Worm (Caenorhabditis elegans) whole organism, L1 larva: ENCODE results near the gene T09A12.1.
A peak's percentile ranks its signal among the peaks of the same experiment; 100 is the strongest.

ENCODE experiments used
- C04F5.9 ChIP-seq: sonication (generic microtip); optimal IDR thresholded peaks from 2 replicates; lab custom pipeline; 2016; ENCODE audit warnings: missing genetic modification characterization, missing compliant biosample characterization
- C16A3.4 ChIP-seq: fragments of 150-350 bp; optimal IDR thresholded peaks from 2 replicates; lab custom pipeline; 2014; ENCODE audit warnings: missing biosample characterization, missing genetic modification characterization
- F16B12.6 ChIP-seq: fragments of 150-350 bp; optimal IDR thresholded peaks from 2 replicates; lab custom pipeline; 2014; ENCODE audit warnings: missing biosample characterization, missing genetic modification characterization
- Y116A8C.19 ChIP-seq: sonication (generic microtip); optimal IDR thresholded peaks from 2 replicates; lab custom pipeline; 2016; ENCODE audit warnings: missing compliant biosample characterization, missing genetic modification characterization, borderline replicate concordance
- alr-1 ChIP-seq: fragments of 200-800 bp; sonication (Bioruptor generic); optimal IDR thresholded peaks from 2 replicates; lab custom pipeline; 2018; ENCODE audit warnings: borderline replicate concordance, mild to moderate bottlenecking, missing genetic modification characterization, missing compliant biosample characterization
- aly-2 ChIP-seq: fragments of 150-350 bp; optimal IDR thresholded peaks from 2 replicates; lab custom pipeline; 2014; ENCODE audit warnings: missing biosample characterization, missing genetic modification characterization
- blmp-1 ChIP-seq: fragments of 150-350 bp; optimal IDR thresholded peaks from 2 replicates; lab custom pipeline; 2014; ENCODE audit warnings: missing biosample characterization, missing genetic modification characterization
- ceh-63 ChIP-seq: fragments of 200-800 bp; sonication (Bioruptor generic); optimal IDR thresholded peaks from 2 replicates; lab custom pipeline; 2018; ENCODE audit warnings: mild to moderate bottlenecking, missing genetic modification characterization, missing compliant biosample characterization
- ceh-88 ChIP-seq: fragments of 200-800 bp; sonication (Bioruptor generic); IDR thresholded peaks from 2 replicates; pipeline ENCODE4 v1.3.6; 2022; ENCODE audit warnings: missing genetic modification characterization, missing compliant biosample characterization
- ceh-90 ChIP-seq: sonication (generic microtip); optimal IDR thresholded peaks from 2 replicates; lab custom pipeline; 2016; ENCODE audit warnings: missing genetic modification characterization, missing compliant biosample characterization
- dsc-1 ChIP-seq: sonication (generic microtip); optimal IDR thresholded peaks from 2 replicates; lab custom pipeline; 2016; ENCODE audit warnings: mild to moderate bottlenecking, missing genetic modification characterization, missing compliant biosample characterization
- efl-1 ChIP-seq, 4 experiments: fragments of 150-350 bp; optimal IDR thresholded peaks in 3 of 4; peaks in 1 of 4; 1 replicate in 1 of 4; 2 replicates in 3 of 4; lab custom pipeline; 2014; ENCODE audit warnings: missing biosample characterization in 2 of 4, missing genetic modification characterization in 2 of 4, missing genetic modification reagents in 2 of 4
- egl-13 ChIP-seq: sonication (generic microtip); optimal IDR thresholded peaks from 2 replicates; lab custom pipeline; 2016; ENCODE audit warnings: missing genotype, missing genetic modification reagents, missing genetic modification characterization, missing compliant biosample characterization
- egl-27 ChIP-seq, 2 experiments: fragments of 150-350 bp in 1 of 2; sonication (generic microtip); optimal IDR thresholded peaks; 3 replicates each; lab custom pipeline; 2017 to 2018; ENCODE audit warnings: missing biosample characterization in 2 of 2, missing genetic modification characterization in 2 of 2, missing genetic modification reagents in 2 of 2
- elt-2 ChIP-seq: sonication (generic microtip); optimal IDR thresholded peaks from 2 replicates; lab custom pipeline; 2016; ENCODE audit warnings: missing genetic modification characterization, mild to moderate bottlenecking, inconsistent platforms, missing compliant biosample characterization, missing genetic modification reagents
- elt-3 ChIP-seq, 6 experiments: fragments of 150-350 bp in 1 of 6; sonication (generic microtip); optimal IDR thresholded peaks; 2 replicates each; lab custom pipeline; 2017 to 2018; ENCODE audit warnings: missing biosample characterization in 6 of 6, missing genetic modification characterization in 6 of 6, inconsistent platforms in 1 of 6
- fkh-10 ChIP-seq: sonication (generic microtip); optimal IDR thresholded peaks from 2 replicates; lab custom pipeline; 2017; ENCODE audit warnings: missing biosample characterization, missing genetic modification reagents, missing genetic modification characterization
- fkh-4 ChIP-seq: sonication (generic microtip); optimal IDR thresholded peaks from 2 replicates; lab custom pipeline; 2016; ENCODE audit warnings: missing compliant biosample characterization, missing genetic modification characterization, borderline replicate concordance
- fkh-8 ChIP-seq: sonication (generic microtip); optimal IDR thresholded peaks from 2 replicates; lab custom pipeline; 2016; ENCODE audit warnings: mild to moderate bottlenecking, missing genetic modification characterization, missing compliant biosample characterization
- grh-1 ChIP-seq: fragments of 200-800 bp; sonication (Bioruptor generic); IDR thresholded peaks from 2 replicates; pipeline ENCODE4 v1.3.6; 2022; ENCODE audit warnings: missing genetic modification reagents, missing genetic modification characterization, missing compliant biosample characterization
- hlh-4 ChIP-seq: sonication (generic microtip); optimal IDR thresholded peaks from 2 replicates; lab custom pipeline; 2016; ENCODE audit warnings: mild to moderate bottlenecking, missing genetic modification characterization, missing compliant biosample characterization
- hpl-2 ChIP-seq: fragments of 150-350 bp; optimal IDR thresholded peaks from 2 replicates; lab custom pipeline; 2014; ENCODE audit warnings: missing biosample characterization, missing genetic modification reagents, missing genetic modification characterization
- isw-1 ChIP-seq: fragments of 200-800 bp; sonication (Bioruptor generic); IDR thresholded peaks from 2 replicates; pipeline ENCODE4 v1.3.6; 2022; ENCODE audit warnings: missing genetic modification characterization, missing compliant biosample characterization
- lin-14 ChIP-seq: fragments of 200-800 bp; sonication (Bioruptor generic); optimal IDR thresholded peaks from 2 replicates; lab custom pipeline; 2018; ENCODE audit warnings: mild to moderate bottlenecking, missing genetic modification characterization, moderate library complexity, missing compliant biosample characterization
- lin-15B ChIP-seq: fragments of 150-350 bp; sonication (generic microtip); optimal IDR thresholded peaks from 3 replicates; lab custom pipeline; 2014; ENCODE audit warnings: missing biosample characterization, missing genetic modification characterization
- lir-3 ChIP-seq: sonication (generic microtip); optimal IDR thresholded peaks from 2 replicates; lab custom pipeline; 2016; ENCODE audit warnings: mild to moderate bottlenecking, missing genetic modification characterization, moderate library complexity, missing compliant biosample characterization; ENCODE audit not compliant: poor library complexity
- mab-9 ChIP-seq: fragments of 200-800 bp; sonication (Bioruptor generic); IDR thresholded peaks from 2 replicates; pipeline ENCODE4 v1.3.6; 2022; ENCODE audit warnings: missing genetic modification reagents, missing genetic modification characterization, missing compliant biosample characterization
- mdl-1 ChIP-seq, 2 experiments: fragments of 150-350 bp; optimal IDR thresholded peaks; 2 replicates each; lab custom pipeline; 2014 to 2017; ENCODE audit warnings: missing biosample characterization in 2 of 2, missing genetic modification characterization in 2 of 2, inconsistent platforms in 1 of 2
- mef-2 ChIP-seq: fragments of 150-350 bp; optimal IDR thresholded peaks from 2 replicates; lab custom pipeline; 2014; ENCODE audit warnings: missing biosample characterization, missing genetic modification characterization
- mep-1 ChIP-seq: fragments of 150-350 bp; optimal IDR thresholded peaks from 2 replicates; lab custom pipeline; 2014; ENCODE audit warnings: missing biosample characterization, missing genetic modification characterization
- nhr-11 ChIP-seq: fragments of 150-350 bp; optimal IDR thresholded peaks from 2 replicates; lab custom pipeline; 2014; ENCODE audit warnings: missing biosample characterization, missing genetic modification characterization
- nhr-12 ChIP-seq: sonication (generic microtip); optimal IDR thresholded peaks from 2 replicates; lab custom pipeline; 2017; ENCODE audit warnings: missing biosample characterization, missing genetic modification characterization
- nhr-19 ChIP-seq: fragments of 200-800 bp; sonication (Bioruptor generic); conservative IDR thresholded peaks from 2 replicates; pipeline ENCODE4 v1.3.6; 2022; ENCODE audit warnings: missing genetic modification characterization, missing compliant biosample characterization
- nhr-47 ChIP-seq: sonication (generic microtip); optimal IDR thresholded peaks from 2 replicates; lab custom pipeline; 2016; ENCODE audit warnings: mild to moderate bottlenecking, missing genetic modification characterization, moderate library complexity, missing compliant biosample characterization
- nhr-71 ChIP-seq: sonication (generic microtip); optimal IDR thresholded peaks from 2 replicates; lab custom pipeline; 2016; ENCODE audit warnings: mild to moderate bottlenecking, missing genetic modification characterization, moderate library complexity, missing compliant biosample characterization
- nhr-77 ChIP-seq: fragments of 150-350 bp; optimal IDR thresholded peaks from 2 replicates; lab custom pipeline; 2014; ENCODE audit warnings: missing biosample characterization, missing genetic modification characterization
- nhr-84 ChIP-seq: sonication (generic microtip); optimal IDR thresholded peaks from 2 replicates; lab custom pipeline; 2017; ENCODE audit warnings: missing biosample characterization, missing genetic modification characterization
- nhr-85 ChIP-seq: sonication (generic microtip); peaks from one replicate; lab custom pipeline; 2016; ENCODE audit warnings: missing genetic modification characterization, inconsistent platforms, missing compliant biosample characterization
- nhr-90 ChIP-seq: sonication (generic microtip); optimal IDR thresholded peaks from 2 replicates; lab custom pipeline; 2016; ENCODE audit warnings: mild to moderate bottlenecking, missing genetic modification characterization, missing compliant biosample characterization; ENCODE audit not compliant: poor library complexity
- rnt-1 ChIP-seq: sonication (generic microtip); optimal IDR thresholded peaks from 2 replicates; lab custom pipeline; 2016; ENCODE audit warnings: mild to moderate bottlenecking, missing genetic modification characterization, moderate library complexity, missing compliant biosample characterization
- skn-1 ChIP-seq: fragments of 150-350 bp; optimal IDR thresholded peaks from 2 replicates; lab custom pipeline; 2014; ENCODE audit warnings: missing biosample characterization, missing genetic modification characterization
- snu-23 ChIP-seq: sonication (generic microtip); optimal IDR thresholded peaks from 2 replicates; lab custom pipeline; 2016; ENCODE audit warnings: missing genetic modification characterization, missing compliant biosample characterization
- sptf-1 ChIP-seq: fragments of 150-350 bp; optimal IDR thresholded peaks from 2 replicates; lab custom pipeline; 2014; ENCODE audit warnings: missing biosample characterization, missing genetic modification characterization
- sup-37 ChIP-seq: fragments of 200-800 bp; sonication (Bioruptor generic); optimal IDR thresholded peaks from 2 replicates; lab custom pipeline; 2018; ENCODE audit warnings: mild to moderate bottlenecking, missing genetic modification characterization, missing compliant biosample characterization
- swsn-7 ChIP-seq: sonication (generic microtip); optimal IDR thresholded peaks from 2 replicates; lab custom pipeline; 2016; ENCODE audit warnings: missing genetic modification characterization, missing compliant biosample characterization
- tbx-2 ChIP-seq: sonication (generic microtip); optimal IDR thresholded peaks from 2 replicates; lab custom pipeline; 2016; ENCODE audit warnings: missing genetic modification characterization, missing compliant biosample characterization
- unc-130 ChIP-seq: fragments of 150-350 bp; optimal IDR thresholded peaks from 2 replicates; lab custom pipeline; 2017; ENCODE audit warnings: missing biosample characterization, missing genetic modification characterization, inconsistent platforms
- unc-86 ChIP-seq: sonication (generic microtip); optimal IDR thresholded peaks from 2 replicates; lab custom pipeline; 2016; ENCODE audit warnings: missing genetic modification characterization, missing compliant biosample characterization
- unc-98 ChIP-seq: fragments of 200-800 bp; sonication (Bioruptor generic); IDR thresholded peaks from 2 replicates; pipeline ENCODE4 v1.3.6; 2022; ENCODE audit warnings: missing genetic modification characterization, missing compliant biosample characterization
- xbp-1 ChIP-seq: sonication (generic microtip); optimal IDR thresholded peaks from 2 replicates; lab custom pipeline; 2016; ENCODE audit warnings: missing genetic modification characterization, missing compliant biosample characterization
- ztf-11 ChIP-seq, 2 experiments: sonication (generic microtip); optimal IDR thresholded peaks; 2 replicates each; lab custom pipeline; 2016 to 2017; ENCODE audit warnings: missing genetic modification characterization in 2 of 2, missing biosample characterization in 1 of 2, missing compliant biosample characterization in 1 of 2
- ztf-4 ChIP-seq: fragments of 150-350 bp; optimal IDR thresholded peaks from 2 replicates; lab custom pipeline; 2014; ENCODE audit warnings: missing biosample characterization, missing genetic modification characterization

T09A12.1 gene

DNA sequence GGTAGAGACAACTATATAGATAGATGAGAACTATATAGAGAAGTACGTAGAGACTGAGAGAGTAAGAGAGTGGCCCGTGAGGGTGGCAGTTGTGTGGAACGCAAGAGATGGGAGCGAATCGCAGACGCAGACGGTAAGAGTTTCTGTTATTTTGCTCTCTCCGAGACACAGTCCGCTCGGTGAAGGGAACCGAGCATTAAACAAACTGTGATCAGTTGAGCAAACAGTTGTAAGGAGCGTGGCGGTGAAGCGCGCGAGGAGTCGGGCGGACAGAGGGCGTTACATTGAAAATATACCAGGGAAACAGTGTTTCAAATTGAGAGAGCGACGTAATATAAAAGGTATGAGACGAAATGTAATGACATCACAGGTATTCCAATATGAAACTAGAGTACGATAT, 14.7 kb upstream of the T09A12.1 start (continued):
- peak; percentile 20 for TF ChIP-seq xbp-1 (tag; lab: Kevin White, UChicago)
- peak; percentile 63 for TF ChIP-seq tbx-2
- TF ChIP-seq nhr-85 (tag; lab: Kevin White, UChicago): peak; percentile 85
- TF ChIP-seq egl-13 (tag; lab: Kevin White, UChicago): no peak
- no peak for TF ChIP-seq dsc-1
- TF ChIP-seq C04F5.9: no peak

DNA sequence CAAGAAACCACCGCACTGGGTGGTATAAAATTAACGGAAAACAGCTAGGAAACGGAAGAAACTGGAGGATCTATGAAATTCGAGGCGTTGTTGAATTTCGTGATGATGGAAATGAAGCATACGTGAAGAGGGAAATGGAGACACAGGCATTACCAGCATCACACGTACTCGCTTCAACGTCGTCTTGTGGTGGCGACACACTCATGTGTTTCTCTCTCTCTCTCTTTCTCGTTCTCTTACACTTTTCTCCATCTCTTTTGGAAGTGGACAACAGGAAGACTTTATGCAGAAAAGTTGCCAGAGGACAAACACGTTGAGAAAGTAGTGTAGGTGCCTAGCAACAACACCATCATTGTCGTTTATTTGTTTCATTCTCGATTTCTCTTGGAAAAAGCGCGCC, 11.8 kb upstream of the T09A12.1 start:
- no peak for TF ChIP-seq unc-98 (GFP tag; lab: Robert Waterston, UW)
- peak; percentile 75 for TF ChIP-seq blmp-1 (tag; lab: Kevin White, UChicago)
- no peak for TF ChIP-seq sptf-1 (tag; lab: Kevin White, UChicago)
- no peak for TF ChIP-seq ztf-4 (tag; lab: Kevin White, UChicago)
- no peak for TF ChIP-seq nhr-12 (tag; lab: Kevin White, UChicago)
- TF ChIP-seq sup-37 (GFP tag; lab: Kevin White, UChicago): no peak
- TF ChIP-seq xbp-1 (tag; lab: Kevin White, UChicago): no peak
- peak in 1 of 2 experiments; percentile 39 for TF ChIP-seq mdl-1 (tag; optimal IDR thresholded peaks at IDR 0.05; lab: Kevin White, UChicago)
- no peak for TF ChIP-seq egl-13 (tag; lab: Kevin White, UChicago)
- TF ChIP-seq hlh-4 (tag; lab: Kevin White, UChicago): no peak
- no peak for TF ChIP-seq Y116A8C.19 (tag; lab: Kevin White, UChicago)
- no peak for TF ChIP-seq nhr-90 (tag; lab: Kevin White, UChicago)
- TF ChIP-seq nhr-77: no peak
- TF ChIP-seq lin-15B: no peak
- peak; percentile 16 for TF ChIP-seq nhr-11 (tag; lab: Kevin White, UChicago)
- no peak for TF ChIP-seq fkh-4 (tag; lab: Kevin White, UChicago)
- TF ChIP-seq nhr-47 (tag; lab: Kevin White, UChicago): peak; percentile 34
- TF ChIP-seq efl-1 (optimal IDR thresholded peaks at IDR 0.05; lab: Kevin White, UChicago): peak in 1 of 2 experiments; percentile 16
- no peak for TF ChIP-seq efl-1 (GFP tag; optimal IDR thresholded peaks at IDR 0.05 in 1 of 2; lab: Kevin White, UChicago)
- TF ChIP-seq nhr-84: no peak
- no peak for TF ChIP-seq nhr-19 (GFP tag; lab: Robert Waterston, UW)
- peak; percentile 40 for TF ChIP-seq swsn-7 (tag; lab: Kevin White, UChicago)
- no peak for TF ChIP-seq rnt-1 (tag; lab: Kevin White, UChicago)
- TF ChIP-seq hpl-2 (GFP tag; lab: Kevin White, UChicago): no peak
- TF ChIP-seq ceh-90: no peak
- peak; percentile 78 for TF ChIP-seq lin-14 (GFP tag; lab: Kevin White, UChicago)
- TF ChIP-seq alr-1 (tag; lab: Kevin White, UChicago): no peak
- no peak for TF ChIP-seq fkh-10
- no peak for TF ChIP-seq ceh-63
- no peak for TF ChIP-seq elt-2 (tag; lab: Kevin White, UChicago)
- TF ChIP-seq isw-1: no peak
- no peak for TF ChIP-seq aly-2 (tag; lab: Kevin White, UChicago)
- TF ChIP-seq ztf-11 (tag; optimal IDR thresholded peaks at IDR 0.05; lab: Kevin White, UChicago): no peak
- TF ChIP-seq C16A3.4 (tag; lab: Kevin White, UChicago): peak; percentile 13
- no peak for TF ChIP-seq grh-1 (GFP tag; lab: Robert Waterston, UW)
- no peak for TF ChIP-seq egl-27 (tag; optimal IDR thresholded peaks at IDR 0.05; lab: Kevin White, UChicago)
- peak; percentile 63 for TF ChIP-seq nhr-71
- TF ChIP-seq lir-3 (tag; lab: Kevin White, UChicago): no peak
- TF ChIP-seq skn-1: no peak
- TF ChIP-seq unc-130: no peak
- TF ChIP-seq elt-3 (tag; optimal IDR thresholded peaks at IDR 0.05; lab: Kevin White, UChicago): no peak
- TF ChIP-seq mab-9 (GFP tag; lab: Robert Waterston, UW): no peak
- peak; percentile 33 for TF ChIP-seq unc-86
- no peak for TF ChIP-seq F16B12.6 (tag; lab: Kevin White, UChicago)
- peak; percentile 81 for TF ChIP-seq fkh-8 (tag; lab: Kevin White, UChicago)
- no peak for TF ChIP-seq ceh-88 (GFP tag; lab: Robert Waterston, UW)
- no peak for TF ChIP-seq mef-2 (tag; lab: Kevin White, UChicago)
- TF ChIP-seq snu-23 (GFP tag; lab: Kevin White, UChicago): peak; percentile 45
- TF ChIP-seq mep-1 (tag; lab: Kevin White, UChicago): peak; percentile 37
